Fruit fly (Drosophila melanogaster) whole organism: Measurements from ENCODE around the gene CecB.

Source experiments
- CG8478 ChIP-seq: fragments of >200 bp; optimal IDR thresholded peaks from 2 replicates; lab custom pipeline; 2018; ENCODE audit warnings: inconsistent platforms
- Dll ChIP-seq: fragments of >200 bp; optimal IDR thresholded peaks from 2 replicates; lab custom pipeline; 2017
- EcR ChIP-seq, 2 experiments: fragments of >200 bp; optimal IDR thresholded peaks; 2 replicates each; lab custom pipeline; 2017; ENCODE audit warnings: missing biosample characterization in 2 of 2, missing genetic modification characterization in 2 of 2, missing genetic modification reagents in 2 of 2
- pan ChIP-seq: fragments of >200 bp; optimal IDR thresholded peaks from 2 replicates; lab custom pipeline; 2017
- psq ChIP-seq: fragments of >200 bp; optimal IDR thresholded peaks from 2 replicates; lab custom pipeline; 2017
- usp ChIP-seq: fragments of >200 bp; optimal IDR thresholded peaks from 2 replicates; lab custom pipeline; 2017; ENCODE audit warnings: missing biosample characterization, missing genetic modification characterization, mixed read lengths

dm6 chr3R:30189398-30189797 lies 24.2 kb downstream of the CecB start:
- TF ChIP-seq pan (lab: Kevin White, UChicago) (no peak), psq (lab: Kevin White, UChicago) (no peak), EcR (GFP tag; optimal IDR thresholded peaks at IDR 0.05; lab: Kevin White, UChicago) (no peak), usp (GFP tag; lab: Kevin White, UChicago) (no peak), CG8478 (lab: Kevin White, UChicago) (no peak), Dll (no peak)
